Fruit fly (Drosophila melanogaster) whole organism, embryonic: Measurements from ENCODE around the gene CG34290.

Experiments used
- Aef1 ChIP-seq: fragments of 200-800 bp; sonication (Bioruptor generic); IDR thresholded peaks from 3 replicates; pipeline ENCODE4 v1.3.6; 2022; ENCODE audit warnings: missing biosample characterization, missing genetic modification characterization
- B-H1 ChIP-seq: fragments of 200-800 bp; sonication (Bioruptor generic); IDR thresholded peaks from 3 replicates; pipeline ENCODE4 v1.3.6; 2022; ENCODE audit warnings: missing biosample characterization, missing genetic modification characterization
- CG1024 ChIP-seq: fragments of 200-800 bp; sonication (Bioruptor generic); IDR thresholded peaks from 2 replicates; pipeline ENCODE4 v1.3.6; 2022; ENCODE audit warnings: missing biosample characterization, missing genetic modification characterization
- CG11093 ChIP-seq: fragments of 200-800 bp; sonication (Bioruptor generic); IDR thresholded peaks from 3 replicates; pipeline ENCODE4 v1.3.6; 2022; ENCODE audit warnings: missing biosample characterization, missing genetic modification characterization
- CG11560 ChIP-seq: fragments of 200-800 bp; sonication (Bioruptor generic); IDR thresholded peaks from 3 replicates; pipeline ENCODE4 v1.3.6; 2022; ENCODE audit warnings: missing biosample characterization, missing genetic modification characterization
- CG12104 ChIP-seq: fragments of 200-800 bp; sonication (Bioruptor generic); optimal IDR thresholded peaks from 3 replicates; lab custom pipeline; 2016; ENCODE audit warnings: missing biosample characterization, missing genetic modification characterization
- CG1233 ChIP-seq: fragments of 200-800 bp; sonication (Bioruptor generic); optimal IDR thresholded peaks from 4 replicates; lab custom pipeline; 2018; ENCODE audit warnings: missing biosample characterization, mild to moderate bottlenecking, missing genetic modification characterization
- CG12391 ChIP-seq: fragments of 200-800 bp; sonication (Bioruptor generic); optimal IDR thresholded peaks from 3 replicates; lab custom pipeline; 2018; ENCODE audit warnings: missing biosample characterization, mild to moderate bottlenecking, missing genetic modification characterization, moderate library complexity
- CG12744 ChIP-seq: fragments of 200-800 bp; sonication (Bioruptor generic); optimal IDR thresholded peaks from 2 replicates; lab custom pipeline; 2016; ENCODE audit warnings: missing biosample characterization, missing genetic modification characterization
- CG15514 ChIP-seq: fragments of 200-800 bp; sonication (Bioruptor generic); optimal IDR thresholded peaks from 3 replicates; lab custom pipeline; 2017; ENCODE audit warnings: missing biosample characterization, missing genetic modification characterization, mild to moderate bottlenecking, moderate library complexity, missing genetic modification reagents
- CG16813 ChIP-seq: fragments of 200-800 bp; sonication (Bioruptor generic); IDR thresholded peaks from 3 replicates; pipeline ENCODE4 v1.3.6; 2022; ENCODE audit warnings: missing biosample characterization, missing genetic modification characterization; ENCODE audit not compliant: partially characterized antibody
- CG17385 ChIP-seq: fragments of 200-800 bp; sonication (Bioruptor generic); optimal IDR thresholded peaks from 3 replicates; lab custom pipeline; 2018; ENCODE audit warnings: missing biosample characterization, mild to moderate bottlenecking, missing genetic modification characterization
- CG1832 ChIP-seq: fragments of 200-800 bp; sonication (Bioruptor generic); optimal IDR thresholded peaks from 2 replicates; lab custom pipeline; 2017; ENCODE audit warnings: missing biosample characterization, mild to moderate bottlenecking, missing genetic modification characterization, inconsistent platforms
- CG2120 ChIP-seq: fragments of 200-800 bp; sonication (Bioruptor generic); optimal IDR thresholded peaks from 3 replicates; lab custom pipeline; 2016; ENCODE audit warnings: missing biosample characterization, missing genetic modification characterization
- CG30020 ChIP-seq: fragments of 200-800 bp; optimal IDR thresholded peaks from 2 replicates; lab custom pipeline; 2019; ENCODE audit warnings: missing biosample characterization, mild to moderate bottlenecking, missing genetic modification characterization, moderate library complexity
- CG31388 ChIP-seq: fragments of 200-800 bp; sonication (Bioruptor generic); optimal IDR thresholded peaks from 2 replicates; lab custom pipeline; 2016; ENCODE audit warnings: missing biosample characterization, missing genetic modification characterization
- CG32772 ChIP-seq: fragments of 200-800 bp; sonication (Bioruptor generic); IDR thresholded peaks from 2 replicates; pipeline ENCODE4 v1.3.6; 2022; ENCODE audit warnings: missing biosample characterization, missing genetic modification characterization
- CG4854 ChIP-seq: fragments of 200-800 bp; sonication (Bioruptor generic); optimal IDR thresholded peaks from 2 replicates; lab custom pipeline; 2016; ENCODE audit warnings: missing biosample characterization, missing genetic modification characterization, inconsistent platforms
- CG7745 ChIP-seq: fragments of 200-800 bp; sonication (Bioruptor generic); optimal IDR thresholded peaks from 2 replicates; lab custom pipeline; 2018; ENCODE audit warnings: missing biosample characterization, mild to moderate bottlenecking, missing genetic modification characterization, moderate library complexity
- CG9727 ChIP-seq: fragments of 200-800 bp; sonication (Bioruptor generic); optimal IDR thresholded peaks from 3 replicates; lab custom pipeline; 2017; ENCODE audit warnings: missing biosample characterization, mild to moderate bottlenecking, missing genetic modification characterization
- CG9932 ChIP-seq: fragments of 200-800 bp; sonication (Bioruptor generic); IDR thresholded peaks from 2 replicates; pipeline ENCODE4 v1.3.6; 2022; ENCODE audit warnings: missing biosample characterization, missing genetic modification characterization
- CkIIα-i1 ChIP-seq: fragments of 200-800 bp; sonication (Bioruptor generic); IDR thresholded peaks from 2 replicates; pipeline ENCODE4 v1.3.6; 2022; ENCODE audit warnings: missing biosample characterization, missing genetic modification characterization
- D19B ChIP-seq: fragments of 200-800 bp; sonication (Bioruptor generic); optimal IDR thresholded peaks from 2 replicates; lab custom pipeline; 2017; ENCODE audit warnings: missing biosample characterization, mild to moderate bottlenecking, missing genetic modification characterization
- ERR ChIP-seq: fragments of 200-800 bp; sonication (Bioruptor generic); optimal IDR thresholded peaks from 2 replicates; lab custom pipeline; 2016; ENCODE audit warnings: missing biosample characterization, missing genetic modification characterization
- HLH54F ChIP-seq: fragments of 200-800 bp; sonication (Bioruptor generic); optimal IDR thresholded peaks from 3 replicates; lab custom pipeline; 2016; ENCODE audit warnings: missing biosample characterization, missing genetic modification characterization
- Hr3 ChIP-seq: fragments of 200-800 bp; sonication (Bioruptor generic); optimal IDR thresholded peaks from 3 replicates; lab custom pipeline; 2016; ENCODE audit warnings: missing biosample characterization, missing genetic modification characterization
- Med ChIP-seq: fragments of 200-800 bp; sonication (Bioruptor generic); peaks from one replicate; lab custom pipeline; 2016; ENCODE audit warnings: missing biosample characterization, missing genetic modification characterization, mild to moderate bottlenecking, inconsistent platforms, moderate library complexity
- ara ChIP-seq: fragments of 200-800 bp; sonication (Bioruptor generic); IDR thresholded peaks from 2 replicates; pipeline ENCODE4 v1.3.6; 2022; ENCODE audit warnings: missing biosample characterization, missing genetic modification characterization
- az2 ChIP-seq: fragments of 200-800 bp; sonication (Bioruptor generic); optimal IDR thresholded peaks from 3 replicates; lab custom pipeline; 2016; ENCODE audit warnings: missing biosample characterization, missing genetic modification characterization
- cas ChIP-seq: fragments of 200-800 bp; sonication (Bioruptor generic); IDR thresholded peaks from 2 replicates; pipeline ENCODE4 v1.3.6; 2022; ENCODE audit warnings: missing biosample characterization, missing genetic modification characterization
- chif ChIP-seq, 2 experiments: fragments of 200-800 bp; sonication (Bioruptor generic); optimal IDR thresholded peaks; 3 replicates each; lab custom pipeline; 2016; ENCODE audit warnings: missing biosample characterization in 2 of 2, missing genetic modification characterization in 2 of 2
- corto ChIP-seq: fragments of 200-800 bp; sonication (Bioruptor generic); optimal IDR thresholded peaks from 2 replicates; lab custom pipeline; 2016; ENCODE audit warnings: missing biosample characterization, mild to moderate bottlenecking, missing genetic modification characterization, moderate library complexity
- dati ChIP-seq: fragments of 200-800 bp; sonication (Bioruptor generic); IDR thresholded peaks from 2 replicates; pipeline ENCODE4 v1.3.6; 2022; ENCODE audit warnings: missing biosample characterization, missing genetic modification characterization
- gfzf ChIP-seq: fragments of 200-800 bp; sonication (Bioruptor generic); optimal IDR thresholded peaks from 2 replicates; lab custom pipeline; 2016; ENCODE audit warnings: missing biosample characterization, mild to moderate bottlenecking, missing genetic modification characterization, moderate library complexity
- jumu ChIP-seq: fragments of 200-800 bp; sonication (Bioruptor generic); optimal IDR thresholded peaks from 3 replicates; lab custom pipeline; 2016; ENCODE audit warnings: missing biosample characterization, missing genetic modification characterization
- kah ChIP-seq: fragments of 200-800 bp; sonication (Bioruptor generic); optimal IDR thresholded peaks from 2 replicates; lab custom pipeline; 2018; ENCODE audit warnings: missing biosample characterization, mild to moderate bottlenecking, missing genetic modification characterization
- knrl ChIP-seq: fragments of 200-800 bp; sonication (Bioruptor generic); IDR thresholded peaks from 3 replicates; pipeline ENCODE4 v1.3.6; 2022; ENCODE audit warnings: missing biosample characterization, missing genetic modification characterization; ENCODE audit not compliant: partially characterized antibody
- lmd ChIP-seq: fragments of 200-800 bp; sonication (Bioruptor generic); IDR thresholded peaks from 2 replicates; pipeline ENCODE4 v1.3.6; 2022; ENCODE audit warnings: missing biosample characterization, missing genetic modification characterization
- mam ChIP-seq: fragments of 200-800 bp; sonication (Bioruptor generic); optimal IDR thresholded peaks from 3 replicates; lab custom pipeline; 2016; ENCODE audit warnings: missing biosample characterization, missing genetic modification characterization
- pan ChIP-seq, 4 experiments: fragments of >200 bp in 3 of 4; fragments of 200-800 bp in 1 of 4; sonication (Bioruptor generic) in 1 of 4; optimal IDR thresholded peaks in 3 of 4; IDR thresholded peaks in 1 of 4; 2 replicates each; pipeline versions ENCODE4 v1.3.6 to Lab custom; 2017 to 2022; ENCODE audit warnings: missing biosample characterization in 2 of 4, missing genetic modification characterization in 2 of 4, mixed read lengths in 1 of 4
- pb ChIP-seq: fragments of 200-800 bp; sonication (Bioruptor generic); optimal IDR thresholded peaks from 3 replicates; lab custom pipeline; 2016; ENCODE audit warnings: missing biosample characterization, missing genetic modification characterization
- phol ChIP-seq: fragments of 200-800 bp; sonication (Bioruptor generic); optimal IDR thresholded peaks from 3 replicates; lab custom pipeline; 2018; ENCODE audit warnings: missing biosample characterization, mild to moderate bottlenecking, missing genetic modification characterization, moderate library complexity
- prd ChIP-seq, 3 experiments: fragments of >200 bp in 2 of 3; fragments of 200-800 bp in 1 of 3; sonication (Bioruptor generic) in 1 of 3; optimal IDR thresholded peaks in 2 of 3; IDR thresholded peaks in 1 of 3; 2 replicates in 2 of 3; 3 replicates in 1 of 3; pipeline versions ENCODE4 v1.3.6 to Lab custom; 2017 to 2022; ENCODE audit warnings: missing biosample characterization in 1 of 3, missing genetic modification characterization in 1 of 3
- sd ChIP-seq: fragments of 200-800 bp; sonication (Bioruptor generic); optimal IDR thresholded peaks from 3 replicates; lab custom pipeline; 2018; ENCODE audit warnings: missing biosample characterization, mild to moderate bottlenecking, missing genetic modification characterization, moderate library complexity
- sens-2 ChIP-seq: fragments of 200-800 bp; sonication (Bioruptor generic); IDR thresholded peaks from 2 replicates; pipeline ENCODE4 v1.3.6; 2022; ENCODE audit warnings: missing biosample characterization, missing genetic modification characterization
- sisA ChIP-seq: fragments of 200-800 bp; sonication (Bioruptor generic); IDR thresholded peaks from 2 replicates; pipeline ENCODE4 v1.3.6; 2022; ENCODE audit warnings: missing biosample characterization, missing genetic modification characterization
- slbo ChIP-seq: fragments of 200-800 bp; sonication (Bioruptor generic); IDR thresholded peaks from 2 replicates; pipeline ENCODE4 v1.3.6; 2022; ENCODE audit warnings: missing biosample characterization, missing genetic modification characterization
- wek ChIP-seq: fragments of 200-800 bp; sonication (Bioruptor generic); optimal IDR thresholded peaks from 3 replicates; lab custom pipeline; 2018; ENCODE audit warnings: missing biosample characterization, mild to moderate bottlenecking, missing genetic modification characterization, moderate library complexity

The CG34290 gene

dm6 chr3R:24318217-24319082, 28.8 kb upstream of the CG34290 start, which contains the start of the genes Nab2 and BRWD3 (continued):
- TF ChIP-seq corto, result no peak
- TF ChIP-seq slbo (GFP tag; lab: Robert Waterston, UW), result peak; percentile 75
- peak; percentile 7 for TF ChIP-seq CG12744 (GFP tag; lab: Kevin White, UChicago)
- 0 out of 2 replicates have a peak, but pooled peaks have one; percentile 50 for TF ChIP-seq ara (GFP tag; lab: Robert Waterston, UW)
- TF ChIP-seq phol (tag; lab: Kevin White, UChicago), result peak; percentile 65
- TF ChIP-seq CkIIα-i1 (GFP tag; lab: Robert Waterston, UW), result no peak
- no peak for TF ChIP-seq pan (optimal IDR thresholded peaks at IDR 0.05; lab: Kevin White, UChicago)
- peak in 1 of 2 experiments; percentile 31 for TF ChIP-seq pan (GFP tag; optimal IDR thresholded peaks at IDR 0.05 in 1 of 2, IDR thresholded peaks at IDR 0.05 in 1 of 2)
- TF ChIP-seq prd (optimal IDR thresholded peaks at IDR 0.05; lab: Kevin White, UChicago), result no peak
- peak; percentile 56 for TF ChIP-seq prd (GFP tag; IDR thresholded peaks at IDR 0.05; lab: Robert Waterston, UW)
- TF ChIP-seq HLH54F (GFP tag; lab: Kevin White, UChicago), result no peak
- peak; percentile 22; the same call in 1 of the 2 replicates for TF ChIP-seq lmd (GFP tag; lab: Robert Waterston, UW)
- no peak for TF ChIP-seq D19B (GFP tag; lab: Kevin White, UChicago)
- peak; percentile 64 for TF ChIP-seq CG9727
- peak; percentile 20; the same call in 1 of the 2 replicates for TF ChIP-seq sens-2 (GFP tag; lab: Robert Waterston, UW)
- TF ChIP-seq chif (GFP tag; optimal IDR thresholded peaks at IDR 0.05; lab: Kevin White, UChicago), result peak in 1 of 2 experiments; percentile 6
- no peak for TF ChIP-seq kah (GFP tag; lab: Kevin White, UChicago)
- TF ChIP-seq pb (GFP tag; lab: Kevin White, UChicago), result no peak
- TF ChIP-seq CG30020 (tag; lab: Kevin White, UChicago), result peak; percentile 58
- peak; percentile 83 for TF ChIP-seq wek (GFP tag; lab: Kevin White, UChicago)
- peak; percentile 43 for TF ChIP-seq Hr3 (GFP tag; lab: Kevin White, UChicago)
- peak; percentile 69 for TF ChIP-seq Med (GFP tag; lab: Kevin White, UChicago)
- no peak for TF ChIP-seq ERR (GFP tag; lab: Kevin White, UChicago)
- TF ChIP-seq CG2120 (GFP tag; lab: Kevin White, UChicago), result peak; percentile 38
- TF ChIP-seq jumu (GFP tag; lab: Kevin White, UChicago), result no peak
- TF ChIP-seq CG1024 (GFP tag; lab: Robert Waterston, UW), result 0 out of 2 replicates have a peak, but pooled peaks have one; percentile 32
- TF ChIP-seq knrl (GFP tag; lab: Robert Waterston, UW), result peak; percentile 61; the same call in 2 of the 3 replicates
- peak; percentile 93 for TF ChIP-seq CG17385 (GFP tag; lab: Kevin White, UChicago)
- peak; percentile 24; the same call in 1 of the 3 replicates for TF ChIP-seq Aef1 (GFP tag; lab: Robert Waterston, UW)
- peak; percentile 49 for TF ChIP-seq CG12104 (GFP tag; lab: Kevin White, UChicago)
- no peak for TF ChIP-seq dati
- peak; percentile 17 for TF ChIP-seq mam (GFP tag; lab: Kevin White, UChicago)
- TF ChIP-seq CG32772 (GFP tag; lab: Robert Waterston, UW), result peak; percentile 60
- TF ChIP-seq CG31388 (GFP tag; lab: Kevin White, UChicago), result no peak
- TF ChIP-seq CG1832 (GFP tag; lab: Kevin White, UChicago), result no peak
- TF ChIP-seq CG1233 (GFP tag; lab: Kevin White, UChicago), result no peak
- no peak for TF ChIP-seq gfzf (GFP tag; lab: Kevin White, UChicago)
- no peak for TF ChIP-seq sd
- no peak for TF ChIP-seq CG7745 (tag; lab: Kevin White, UChicago)
- TF ChIP-seq CG15514, result peak; percentile 34
- TF ChIP-seq CG16813 (GFP tag; lab: Robert Waterston, UW), result peak; percentile 71
- no peak for TF ChIP-seq CG4854
- peak; percentile 57; the same call in 2 of the 3 replicates for TF ChIP-seq CG11560 (tag; lab: Robert Waterston, UW)
- peak; percentile 43 for TF ChIP-seq az2 (GFP tag; lab: Kevin White, UChicago)
- peak; percentile 62 for TF ChIP-seq CG12391
- no peak for TF ChIP-seq B-H1 (GFP tag; lab: Robert Waterston, UW)
- peak; percentile 11; the same call in 1 of the 2 replicates for TF ChIP-seq sisA (GFP tag; lab: Robert Waterston, UW)
- TF ChIP-seq CG11093 (GFP tag; lab: Robert Waterston, UW), result no peak
- peak; percentile 76 for TF ChIP-seq CG9932 (GFP tag; lab: Robert Waterston, UW)
- no peak for TF ChIP-seq cas (GFP tag; lab: Robert Waterston, UW)
